Fruit fly (Drosophila melanogaster) whole organism, embryonic: ENCODE data around the gene CG4854.

Source experiments
- Adf1 ChIP-seq: fragments of 200-800 bp; sonication (Bioruptor generic); IDR thresholded peaks from 2 replicates; pipeline ENCODE4 v1.3.6; 2022; ENCODE audit warnings: missing biosample characterization, missing genetic modification characterization
- Atf-2 ChIP-seq: fragments of 200-800 bp; sonication (Bioruptor generic); optimal IDR thresholded peaks from 2 replicates; lab custom pipeline; 2016; ENCODE audit warnings: missing biosample characterization, missing genetic modification characterization
- Atf6 ChIP-seq: fragments of 200-800 bp; sonication (Bioruptor generic); IDR thresholded peaks from 2 replicates; pipeline ENCODE4 v1.3.6; 2022; ENCODE audit warnings: missing biosample characterization, missing genetic modification characterization
- Blimp-1 ChIP-seq: fragments of 200-800 bp; sonication (Bioruptor generic); optimal IDR thresholded peaks from 3 replicates; lab custom pipeline; 2018; ENCODE audit warnings: missing biosample characterization, missing genetic modification characterization, mild to moderate bottlenecking, moderate library complexity, missing genetic modification reagents
- C15 ChIP-seq: fragments of 200-800 bp; sonication (Bioruptor generic); IDR thresholded peaks from 3 replicates; pipeline ENCODE4 v1.3.6; 2022; ENCODE audit warnings: missing biosample characterization, missing genetic modification characterization
- CG10274 ChIP-seq: fragments of 200-800 bp; sonication (Bioruptor generic); optimal IDR thresholded peaks from 3 replicates; lab custom pipeline; 2017; ENCODE audit warnings: missing biosample characterization, mild to moderate bottlenecking, missing genetic modification characterization
- CG10366 ChIP-seq: fragments of 200-800 bp; sonication (Bioruptor generic); IDR thresholded peaks from 2 replicates; pipeline ENCODE4 v1.3.6; 2022; ENCODE audit warnings: missing biosample characterization, missing genetic modification characterization
- CG10654 ChIP-seq: fragments of 200-800 bp; sonication (Bioruptor generic); optimal IDR thresholded peaks from 2 replicates; lab custom pipeline; 2016; ENCODE audit warnings: missing biosample characterization, missing genetic modification characterization
- CG11398 ChIP-seq: fragments of 200-800 bp; sonication (Bioruptor generic); optimal IDR thresholded peaks from 2 replicates; lab custom pipeline; 2016; ENCODE audit warnings: missing biosample characterization, missing genetic modification characterization
- CG11504 ChIP-seq: fragments of 200-800 bp; sonication (Bioruptor generic); optimal IDR thresholded peaks from 3 replicates; lab custom pipeline; 2019; ENCODE audit warnings: missing biosample characterization, mild to moderate bottlenecking, missing genetic modification characterization, moderate library complexity
- CG12104 ChIP-seq: fragments of 200-800 bp; sonication (Bioruptor generic); optimal IDR thresholded peaks from 3 replicates; lab custom pipeline; 2016; ENCODE audit warnings: missing biosample characterization, missing genetic modification characterization
- CG13123 ChIP-seq: fragments of 200-800 bp; sonication (Bioruptor generic); optimal IDR thresholded peaks from 2 replicates; lab custom pipeline; 2016; ENCODE audit warnings: missing biosample characterization, missing genetic modification characterization
- CG13424 ChIP-seq: fragments of 200-800 bp; sonication (Bioruptor generic); optimal IDR thresholded peaks from 2 replicates; lab custom pipeline; 2019; ENCODE audit warnings: missing biosample characterization, mild to moderate bottlenecking, missing genetic modification characterization, moderate library complexity
- CG15073 ChIP-seq: fragments of 200-800 bp; sonication (Bioruptor generic); optimal IDR thresholded peaks from 2 replicates; lab custom pipeline; 2016; ENCODE audit warnings: missing biosample characterization, missing genetic modification characterization
- CG18619 ChIP-seq: fragments of 200-800 bp; sonication (Bioruptor generic); optimal IDR thresholded peaks from 3 replicates; lab custom pipeline; 2017; ENCODE audit warnings: missing biosample characterization, mild to moderate bottlenecking, missing genetic modification characterization
- CG4282 ChIP-seq: fragments of 200-800 bp; sonication (Bioruptor generic); optimal IDR thresholded peaks from 2 replicates; lab custom pipeline; 2016; ENCODE audit warnings: missing biosample characterization, missing genetic modification characterization
- CG4424 ChIP-seq: fragments of 200-800 bp; sonication (Bioruptor generic); optimal IDR thresholded peaks from 3 replicates; lab custom pipeline; 2016; ENCODE audit warnings: missing biosample characterization, missing genetic modification characterization
- CG4707 ChIP-seq: fragments of 200-800 bp; sonication (Bioruptor generic); optimal IDR thresholded peaks from 2 replicates; lab custom pipeline; 2018; ENCODE audit warnings: missing biosample characterization, mild to moderate bottlenecking, missing genetic modification characterization, moderate library complexity
- D19A ChIP-seq: fragments of 200-800 bp; optimal IDR thresholded peaks from 3 replicates; lab custom pipeline; 2019; ENCODE audit warnings: missing biosample characterization, mild to moderate bottlenecking, missing genetic modification characterization, moderate library complexity
- Dip3 ChIP-seq: fragments of 200-800 bp; sonication (Bioruptor generic); optimal IDR thresholded peaks from 3 replicates; lab custom pipeline; 2016; ENCODE audit warnings: missing biosample characterization, missing genetic modification characterization
- ERR ChIP-seq: fragments of 200-800 bp; sonication (Bioruptor generic); optimal IDR thresholded peaks from 2 replicates; lab custom pipeline; 2016; ENCODE audit warnings: missing biosample characterization, missing genetic modification characterization
- Elba2 ChIP-seq: fragments of 200-800 bp; sonication (Bioruptor generic); optimal IDR thresholded peaks from 3 replicates; lab custom pipeline; 2016; ENCODE audit warnings: missing biosample characterization, missing genetic modification characterization
- Hand ChIP-seq: fragments of 200-800 bp; sonication (Bioruptor generic); optimal IDR thresholded peaks from 2 replicates; lab custom pipeline; 2017; ENCODE audit warnings: mild to moderate bottlenecking, missing biosample characterization, missing genetic modification reagents, missing genetic modification characterization
- HmgZ ChIP-seq: fragments of 200-800 bp; sonication (Bioruptor generic); optimal IDR thresholded peaks from 2 replicates; lab custom pipeline; 2018; ENCODE audit warnings: missing biosample characterization, mild to moderate bottlenecking, missing genetic modification characterization
- Hsf ChIP-seq: fragments of 200-800 bp; sonication (Bioruptor generic); optimal IDR thresholded peaks from 3 replicates; lab custom pipeline; 2016; ENCODE audit warnings: missing biosample characterization, missing genetic modification characterization
- Max ChIP-seq: fragments of 200-800 bp; sonication (Bioruptor generic); optimal IDR thresholded peaks from 2 replicates; lab custom pipeline; 2016; ENCODE audit warnings: missing biosample characterization, mild to moderate bottlenecking, missing genetic modification characterization
- Med ChIP-seq: fragments of 200-800 bp; sonication (Bioruptor generic); peaks from one replicate; lab custom pipeline; 2016; ENCODE audit warnings: missing biosample characterization, missing genetic modification characterization, mild to moderate bottlenecking, inconsistent platforms, moderate library complexity
- Trl ChIP-seq, 3 experiments: fragments of >200 bp in 2 of 3; fragments of 200-800 bp in 1 of 3; sonication (Bioruptor generic) in 1 of 3; optimal IDR thresholded peaks; 2 replicates in 1 of 3; 3 replicates in 2 of 3; lab custom pipeline; 2016 to 2017; ENCODE audit warnings: missing biosample characterization in 1 of 3, missing genetic modification characterization in 1 of 3
- Vsx1 ChIP-seq: fragments of 200-800 bp; sonication (Bioruptor generic); optimal IDR thresholded peaks from 2 replicates; lab custom pipeline; 2017; ENCODE audit warnings: missing biosample characterization, mild to moderate bottlenecking, missing genetic modification characterization, missing genetic modification reagents
- Xrp1 ChIP-seq: fragments of 200-800 bp; sonication (Bioruptor generic); IDR thresholded peaks from 2 replicates; pipeline ENCODE4 v1.3.6; 2022; ENCODE audit warnings: missing biosample characterization, missing genetic modification characterization
- ab ChIP-seq: fragments of 200-800 bp; sonication (Bioruptor generic); optimal IDR thresholded peaks from 2 replicates; lab custom pipeline; 2016; ENCODE audit warnings: missing biosample characterization, missing genetic modification characterization
- bigmax ChIP-seq: fragments of 200-800 bp; sonication (Bioruptor generic); optimal IDR thresholded peaks from 2 replicates; lab custom pipeline; 2018; ENCODE audit warnings: missing biosample characterization, mild to moderate bottlenecking, missing genetic modification characterization
- bsh ChIP-seq, 2 experiments: fragments of 200-800 bp; sonication (Bioruptor generic); optimal IDR thresholded peaks; 2 replicates each; lab custom pipeline; 2017 to 2018; ENCODE audit warnings: mild to moderate bottlenecking in 2 of 2, missing biosample characterization in 2 of 2, missing genetic modification characterization in 2 of 2, moderate library complexity in 1 of 2
- gcm2 ChIP-seq: fragments of 200-800 bp; sonication (Bioruptor generic); optimal IDR thresholded peaks from 2 replicates; lab custom pipeline; 2016; ENCODE audit warnings: missing biosample characterization, missing genetic modification characterization
- grn ChIP-seq: fragments of 200-800 bp; sonication (Bioruptor generic); optimal IDR thresholded peaks from 3 replicates; lab custom pipeline; 2017; ENCODE audit warnings: missing biosample characterization, missing genetic modification characterization
- jumu ChIP-seq: fragments of 200-800 bp; sonication (Bioruptor generic); optimal IDR thresholded peaks from 3 replicates; lab custom pipeline; 2016; ENCODE audit warnings: missing biosample characterization, missing genetic modification characterization
- knrl ChIP-seq: fragments of 200-800 bp; sonication (Bioruptor generic); IDR thresholded peaks from 3 replicates; pipeline ENCODE4 v1.3.6; 2022; ENCODE audit warnings: missing biosample characterization, missing genetic modification characterization; ENCODE audit not compliant: partially characterized antibody
- ranshi ChIP-seq: fragments of 200-800 bp; sonication (Bioruptor generic); IDR thresholded peaks from 2 replicates; pipeline ENCODE4 v1.3.6; 2022; ENCODE audit warnings: missing biosample characterization, missing genetic modification characterization
- rib ChIP-seq: fragments of 200-800 bp; sonication (Bioruptor generic); IDR thresholded peaks from 2 replicates; pipeline ENCODE4 v1.3.6; 2022; ENCODE audit warnings: missing biosample characterization, missing genetic modification characterization
- ro ChIP-seq: fragments of 200-800 bp; sonication (Bioruptor generic); IDR thresholded peaks from 2 replicates; pipeline ENCODE4 v1.3.6; 2022; ENCODE audit warnings: missing biosample characterization, missing genetic modification characterization
- so ChIP-seq: fragments of 200-800 bp; sonication (Bioruptor generic); IDR thresholded peaks from 3 replicates; pipeline ENCODE4 v1.3.6; 2022; ENCODE audit warnings: missing biosample characterization, missing genetic modification characterization
- ssp ChIP-seq: fragments of 200-800 bp; sonication (Bioruptor generic); IDR thresholded peaks from 2 replicates; pipeline ENCODE4 v1.3.6; 2022; ENCODE audit warnings: missing biosample characterization, missing genetic modification characterization
- twi ChIP-seq: fragments of 200-800 bp; optimal IDR thresholded peaks from 2 replicates; lab custom pipeline; 2019; ENCODE audit warnings: missing biosample characterization, mild to moderate bottlenecking, missing genetic modification characterization, moderate library complexity
- vnd ChIP-seq: fragments of 200-800 bp; sonication (Bioruptor generic); IDR thresholded peaks from 3 replicates; pipeline ENCODE4 v1.3.6; 2022; ENCODE audit warnings: missing biosample characterization, missing genetic modification characterization; ENCODE audit not compliant: partially characterized antibody
- wor ChIP-seq: fragments of 200-800 bp; sonication (Bioruptor generic); IDR thresholded peaks from 2 replicates; pipeline ENCODE4 v1.3.6; 2022; ENCODE audit warnings: missing biosample characterization, missing genetic modification characterization

Gene CG4854

dm6 chr3R:20007399-20008285 lies 20.2 kb upstream of the CG4854 start:
- peak; percentile 55 for TF ChIP-seq D19A (tag; lab: Kevin White, UChicago)
- no peak for TF ChIP-seq CG15073 (GFP tag; lab: Kevin White, UChicago)
- no peak for TF ChIP-seq CG18619
- peak; percentile 70 to 85 for TF ChIP-seq Trl (optimal IDR thresholded peaks at IDR 0.05; lab: Kevin White, UChicago)
- TF ChIP-seq Trl (GFP tag; optimal IDR thresholded peaks at IDR 0.05; lab: Kevin White, UChicago): no peak
- TF ChIP-seq ro (GFP tag; lab: Robert Waterston, UW): no peak
- no peak for TF ChIP-seq Atf6 (GFP tag; lab: Robert Waterston, UW)
- no peak for TF ChIP-seq so (GFP tag; lab: Robert Waterston, UW)
- TF ChIP-seq CG10274 (GFP tag; lab: Kevin White, UChicago): peak; percentile 52
- peak; percentile 97 for TF ChIP-seq CG11504 (tag; lab: Kevin White, UChicago)
- no peak for TF ChIP-seq CG12104 (GFP tag; lab: Kevin White, UChicago)
- peak; percentile 61 for TF ChIP-seq twi (tag; lab: Kevin White, UChicago)
- no peak for TF ChIP-seq ssp (GFP tag; lab: Robert Waterston, UW)
- no peak for TF ChIP-seq CG10654 (GFP tag; lab: Kevin White, UChicago)
- no peak for TF ChIP-seq vnd (GFP tag; lab: Robert Waterston, UW)
- TF ChIP-seq Xrp1 (GFP tag; lab: Robert Waterston, UW): no peak
- no peak for TF ChIP-seq Hand (GFP tag; lab: Kevin White, UChicago)
- peak; percentile 17 for TF ChIP-seq Med
- TF ChIP-seq Vsx1 (GFP tag; lab: Kevin White, UChicago): no peak
- no peak for TF ChIP-seq CG4424 (GFP tag; lab: Kevin White, UChicago)
- no peak for TF ChIP-seq CG11398 (GFP tag; lab: Kevin White, UChicago)
- no peak for TF ChIP-seq CG4707 (GFP tag; lab: Kevin White, UChicago)
- no peak for TF ChIP-seq HmgZ (tag; lab: Kevin White, UChicago)
- TF ChIP-seq CG10366 (GFP tag; lab: Robert Waterston, UW): no peak
- no peak for TF ChIP-seq Atf-2
- no peak for TF ChIP-seq C15 (GFP tag; lab: Robert Waterston, UW)
- no peak for TF ChIP-seq wor (GFP tag; lab: Robert Waterston, UW)
- peak; percentile 45 for TF ChIP-seq Elba2 (GFP tag; lab: Kevin White, UChicago)
- no peak for TF ChIP-seq Adf1 (GFP tag; lab: Robert Waterston, UW)
- TF ChIP-seq knrl (GFP tag; lab: Robert Waterston, UW): no peak
- no peak for TF ChIP-seq ERR (GFP tag; lab: Kevin White, UChicago)
- TF ChIP-seq Hsf (GFP tag; lab: Kevin White, UChicago): no peak
- no peak for TF ChIP-seq Dip3 (GFP tag; lab: Kevin White, UChicago)
- TF ChIP-seq ranshi (GFP tag; lab: Robert Waterston, UW): no peak
- TF ChIP-seq Max: no peak
- no peak for TF ChIP-seq rib (GFP tag; lab: Robert Waterston, UW)
- TF ChIP-seq CG13424 (tag; lab: Kevin White, UChicago): no peak
- TF ChIP-seq bigmax (GFP tag; lab: Kevin White, UChicago): no peak
- peak in 1 of 2 experiments; percentile 17 for TF ChIP-seq bsh (GFP tag; optimal IDR thresholded peaks at IDR 0.05; lab: Kevin White, UChicago)
- no peak for TF ChIP-seq Blimp-1 (GFP tag; lab: Kevin White, UChicago)
- TF ChIP-seq CG13123 (GFP tag; lab: Kevin White, UChicago): no peak
- no peak for TF ChIP-seq gcm2 (GFP tag; lab: Kevin White, UChicago)
- no peak for TF ChIP-seq grn (GFP tag; lab: Kevin White, UChicago)
- TF ChIP-seq ab (GFP tag; lab: Kevin White, UChicago): no peak
- TF ChIP-seq jumu (GFP tag; lab: Kevin White, UChicago): no peak
- no peak for TF ChIP-seq CG4282 (GFP tag; lab: Kevin White, UChicago)
